1 fruit fly cellular context compared by ENCODE assay signal in genomic region chr3R:31941580-31941979, dm6.
TF ChIP-seq lines count a peak whose summit lies in the region.

No protein-coding gene starts in this region.

TF ChIP-seq in whole organism, embryonic, 481 proteins besides CTCF, POLR2A, EP300 and RAD21 (continued from another document):
- TF ChIP-seq CG17829 (tag; optimal IDR thresholded peaks at IDR 0.05; lab: Kevin White, UChicago) (peak; percentile 69), B-H2 (GFP tag; optimal IDR thresholded peaks at IDR 0.05; lab: Kevin White, UChicago) (no peak), hkb (optimal IDR thresholded peaks at IDR 0.05; lab: Kevin White, UChicago) (no peak), hkb (GFP tag; IDR thresholded peaks at IDR 0.05; lab: Robert Waterston, UW) (peak; percentile 82), B-H1 (GFP tag; IDR thresholded peaks at IDR 0.05; lab: Robert Waterston, UW) (peak; percentile 37; the same call in 2 of the 3 replicates), Hr39 (optimal IDR thresholded peaks at IDR 0.05; lab: Kevin White, UChicago) (no peak), wor (GFP tag; IDR thresholded peaks at IDR 0.05; lab: Robert Waterston, UW) (peak; percentile 66), CG2116 (GFP tag; optimal IDR thresholded peaks at IDR 0.05; lab: Kevin White, UChicago) (peak; percentile 11), crc (GFP tag; optimal IDR thresholded peaks at IDR 0.05; lab: Kevin White, UChicago) (no peak), CG11504 (tag; optimal IDR thresholded peaks at IDR 0.05; lab: Kevin White, UChicago) (peak; percentile 88), grn (GFP tag; optimal IDR thresholded peaks at IDR 0.05; lab: Kevin White, UChicago) (no peak), CG18262 (tag; optimal IDR thresholded peaks at IDR 0.05; lab: Kevin White, UChicago) (peak; percentile 75), CG3838 (GFP tag; optimal IDR thresholded peaks at IDR 0.05; lab: Kevin White, UChicago) (peak; percentile 0), Dfd (GFP tag; optimal IDR thresholded peaks at IDR 0.05; lab: Kevin White, UChicago) (no peak), CG15011 (GFP tag; optimal IDR thresholded peaks at IDR 0.05; lab: Kevin White, UChicago) (peak; percentile 21), Gsc (GFP tag; IDR thresholded peaks at IDR 0.05; lab: Robert Waterston, UW) (no peak), CG8924 (tag; optimal IDR thresholded peaks at IDR 0.05; lab: Kevin White, UChicago) (peak; percentile 75), bbx (GFP tag; IDR thresholded peaks at IDR 0.05; lab: Robert Waterston, UW; ENCODE audit: partially characterized antibody) (no peak), HLHmδ (GFP tag; optimal IDR thresholded peaks at IDR 0.05; lab: Kevin White, UChicago) (no peak), wek (GFP tag; optimal IDR thresholded peaks at IDR 0.05; lab: Kevin White, UChicago) (no peak), pros (GFP tag; optimal IDR thresholded peaks at IDR 0.05; lab: Kevin White, UChicago) (no peak), jing (GFP tag; optimal IDR thresholded peaks at IDR 0.05; lab: Kevin White, UChicago) (peak; percentile 7), Dip3 (GFP tag; optimal IDR thresholded peaks at IDR 0.05; lab: Kevin White, UChicago) (no peak), fru (optimal IDR thresholded peaks at IDR 0.05; lab: Kevin White, UChicago) (no peak), CG2678 (tag; optimal IDR thresholded peaks at IDR 0.05; lab: Kevin White, UChicago) (peak; percentile 82), CG14710 (tag; optimal IDR thresholded peaks at IDR 0.05; lab: Kevin White, UChicago) (peak; percentile 20), cato (GFP tag; optimal IDR thresholded peaks at IDR 0.05; lab: Kevin White, UChicago; ENCODE audit: borderline replicate concordance) (no peak), lola (GFP tag; optimal IDR thresholded peaks at IDR 0.05; lab: Kevin White, UChicago) (peak in 1 of 3 experiments; percentile 20), CG32532 (GFP tag; IDR thresholded peaks at IDR 0.05; lab: Robert Waterston, UW) (no peak), E2f2 (GFP tag; IDR thresholded peaks at IDR 0.05; lab: Robert Waterston, UW) (no peak), aop (GFP tag; IDR thresholded peaks at IDR 0.05; lab: Robert Waterston, UW) (no peak), CG4404 (GFP tag; IDR thresholded peaks at IDR 0.05; lab: Robert Waterston, UW) (no peak), Vsx1 (GFP tag; optimal IDR thresholded peaks at IDR 0.05; lab: Kevin White, UChicago) (no peak), Dref (GFP tag; IDR thresholded peaks at IDR 0.05; lab: Robert Waterston, UW) (no peak), CG8359 (GFP tag; optimal IDR thresholded peaks at IDR 0.05; lab: Kevin White, UChicago; ENCODE audit: borderline replicate concordance) (no peak), twi (tag; optimal IDR thresholded peaks at IDR 0.05; lab: Kevin White, UChicago) (no peak), sd (tag; optimal IDR thresholded peaks at IDR 0.05; lab: Kevin White, UChicago) (peak; percentile 68), fd3F (GFP tag; optimal IDR thresholded peaks at IDR 0.05; lab: Kevin White, UChicago) (no peak), CG10654 (GFP tag; optimal IDR thresholded peaks at IDR 0.05; lab: Kevin White, UChicago) (peak; percentile 29), CG14965 (GFP tag; optimal IDR thresholded peaks at IDR 0.05; lab: Kevin White, UChicago; ENCODE audit: borderline replicate concordance) (no peak), CG6765 (GFP tag; optimal IDR thresholded peaks at IDR 0.05; lab: Kevin White, UChicago) (no peak), Bgb (GFP tag; IDR thresholded peaks at IDR 0.05; lab: Robert Waterston, UW; ENCODE audit: partially characterized antibody) (no peak), CG30020 (tag; optimal IDR thresholded peaks at IDR 0.05; lab: Kevin White, UChicago) (no peak), sr (GFP tag; IDR thresholded peaks at IDR 0.05; lab: Robert Waterston, UW) (no peak), BtbVII (GFP tag; optimal IDR thresholded peaks at IDR 0.05; lab: Kevin White, UChicago) (no peak), CG16815 (GFP tag; optimal IDR thresholded peaks at IDR 0.05; lab: Kevin White, UChicago) (no peak), CG32772 (GFP tag; IDR thresholded peaks at IDR 0.05; lab: Robert Waterston, UW) (peak; percentile 44; the same call in 1 of the 2 replicates), Oli (tag; optimal IDR thresholded peaks at IDR 0.05; lab: Kevin White, UChicago) (peak; percentile 73), corto (GFP tag; optimal IDR thresholded peaks at IDR 0.05; lab: Kevin White, UChicago) (peak; percentile 96), trem (tag; optimal IDR thresholded peaks at IDR 0.05; lab: Kevin White, UChicago) (peak; percentile 45), cg (GFP tag; optimal IDR thresholded peaks at IDR 0.05; lab: Kevin White, UChicago) (no peak), Stat92E (GFP tag; optimal IDR thresholded peaks at IDR 0.05; lab: Kevin White, UChicago) (peak in 1 of 3 experiments; percentile 45), Hmr (GFP tag; optimal IDR thresholded peaks at IDR 0.05; lab: Kevin White, UChicago) (no peak), CG12769 (tag; optimal IDR thresholded peaks at IDR 0.05; lab: Kevin White, UChicago) (peak; percentile 32), so (GFP tag; IDR thresholded peaks at IDR 0.05; lab: Robert Waterston, UW) (peak; percentile 70; the same call in 1 of the 3 replicates), mam (GFP tag; optimal IDR thresholded peaks at IDR 0.05; lab: Kevin White, UChicago) (no peak), CG12155 (GFP tag; optimal IDR thresholded peaks at IDR 0.05; lab: Kevin White, UChicago) (no peak), NFAT (GFP tag; IDR thresholded peaks at IDR 0.05; lab: Robert Waterston, UW) (no peak), MESR4 (GFP tag; optimal IDR thresholded peaks at IDR 0.05; lab: Kevin White, UChicago) (no peak), Sry-β (GFP tag; optimal IDR thresholded peaks at IDR 0.05; lab: Kevin White, UChicago) (no peak), Adf1 (GFP tag; IDR thresholded peaks at IDR 0.05; lab: Robert Waterston, UW) (no peak), CG1602 (GFP tag; optimal IDR thresholded peaks at IDR 0.05; lab: Kevin White, UChicago) (peak; percentile 28), kni (GFP tag; optimal IDR thresholded peaks at IDR 0.05; lab: Kevin White, UChicago) (no peak), CG1832 (GFP tag; optimal IDR thresholded peaks at IDR 0.05; lab: Kevin White, UChicago) (no peak), toy (GFP tag; IDR thresholded peaks at IDR 0.05; lab: Robert Waterston, UW) (no peak), CG18619 (GFP tag; optimal IDR thresholded peaks at IDR 0.05; lab: Kevin White, UChicago) (no peak), CG11247 (GFP tag; IDR thresholded peaks at IDR 0.05; lab: Robert Waterston, UW) (no peak), otp (GFP tag; IDR thresholded peaks at IDR 0.05; lab: Robert Waterston, UW) (peak; percentile 50; the same call in 1 of the 3 replicates), NC2α (GFP tag; optimal IDR thresholded peaks at IDR 0.05; lab: Kevin White, UChicago) (no peak), tna (GFP tag; IDR thresholded peaks at IDR 0.05; lab: Robert Waterston, UW; ENCODE audit: partially characterized antibody) (no peak), onecut (GFP tag; IDR thresholded peaks at IDR 0.05; lab: Robert Waterston, UW) (peak; percentile 56), CG4707 (GFP tag; optimal IDR thresholded peaks at IDR 0.05; lab: Kevin White, UChicago) (peak; percentile 34), dpn (GFP tag; optimal IDR thresholded peaks at IDR 0.05; lab: Kevin White, UChicago) (peak; percentile 27 to 58), CG15479 (GFP tag; optimal IDR thresholded peaks at IDR 0.05; lab: Kevin White, UChicago) (no peak), ci (GFP tag; IDR thresholded peaks at IDR 0.05; lab: Robert Waterston, UW) (peak; percentile 88), Tbp (GFP tag; optimal IDR thresholded peaks at IDR 0.05; lab: Kevin White, UChicago) (no peak), ewg (GFP tag; optimal IDR thresholded peaks at IDR 0.05; lab: Kevin White, UChicago) (peak; percentile 52), CG9215 (GFP tag; IDR thresholded peaks at IDR 0.05; lab: Robert Waterston, UW) (no peak), CG1233 (GFP tag; optimal IDR thresholded peaks at IDR 0.05; lab: Kevin White, UChicago) (peak; percentile 37), Nf-YC (tag; optimal IDR thresholded peaks at IDR 0.05; lab: Kevin White, UChicago) (peak; percentile 55), Poxn (GFP tag; IDR thresholded peaks at IDR 0.05; lab: Robert Waterston, UW) (no peak), dmrt11E (tag; optimal IDR thresholded peaks at IDR 0.05; lab: Kevin White, UChicago) (no peak), Atf3 (GFP tag; optimal IDR thresholded peaks at IDR 0.05; lab: Kevin White, UChicago) (no peak), CG7556 (GFP tag; optimal IDR thresholded peaks at IDR 0.05; lab: Kevin White, UChicago) (peak; percentile 41), eyg (GFP tag; optimal IDR thresholded peaks at IDR 0.05; lab: Kevin White, UChicago) (no peak), nerfin-1 (tag; optimal IDR thresholded peaks at IDR 0.05; lab: Kevin White, UChicago) (peak; percentile 64), Sin3A (optimal IDR thresholded peaks at IDR 0.05; lab: Kevin White, UChicago) (no peak), Chrac-16 (GFP tag; optimal IDR thresholded peaks at IDR 0.05; lab: Kevin White, UChicago) (peak; percentile 7), Mes4 (GFP tag; optimal IDR thresholded peaks at IDR 0.05; lab: Kevin White, UChicago) (no peak), CG17328 (GFP tag; IDR thresholded peaks at IDR 0.05; lab: Robert Waterston, UW) (peak; percentile 74), CG10543 (GFP tag; optimal IDR thresholded peaks at IDR 0.05; lab: Kevin White, UChicago) (no peak), CG15073 (GFP tag; optimal IDR thresholded peaks at IDR 0.05; lab: Kevin White, UChicago) (no peak), disco-r (GFP tag; optimal IDR thresholded peaks at IDR 0.05; lab: Kevin White, UChicago) (no peak), CG6813 (GFP tag; optimal IDR thresholded peaks at IDR 0.05; lab: Kevin White, UChicago) (peak; percentile 20), lilli (GFP tag; optimal IDR thresholded peaks at IDR 0.05; lab: Kevin White, UChicago) (peak; percentile 40), ase (GFP tag; IDR thresholded peaks at IDR 0.05; lab: Robert Waterston, UW) (peak; percentile 70; the same call in 2 of the 3 replicates), CG7928 (GFP tag; optimal IDR thresholded peaks at IDR 0.05; lab: Kevin White, UChicago) (no peak), NK7.1 (GFP tag; optimal IDR thresholded peaks at IDR 0.05; lab: Kevin White, UChicago) (no peak), CG10147 (GFP tag; optimal IDR thresholded peaks at IDR 0.05; lab: Kevin White, UChicago) (no peak), btn (GFP tag; optimal IDR thresholded peaks at IDR 0.05; lab: Kevin White, UChicago) (peak; percentile 10), CG5180 (GFP tag; optimal IDR thresholded peaks at IDR 0.05; lab: Kevin White, UChicago) (peak; percentile 69), Hr3 (GFP tag; optimal IDR thresholded peaks at IDR 0.05; lab: Kevin White, UChicago) (peak; percentile 45), luna (GFP tag; optimal IDR thresholded peaks at IDR 0.05; lab: Kevin White, UChicago) (no peak), Rx (GFP tag; IDR thresholded peaks at IDR 0.05; lab: Robert Waterston, UW) (peak; percentile 48; the same call in 1 of the 2 replicates), CG2202 (tag; optimal IDR thresholded peaks at IDR 0.05; lab: Kevin White, UChicago) (no peak), HmgD (GFP tag; optimal IDR thresholded peaks at IDR 0.05; lab: Kevin White, UChicago) (no peak), z (GFP tag; IDR thresholded peaks at IDR 0.05; lab: Robert Waterston, UW) (no peak), ash1 (GFP tag; optimal IDR thresholded peaks at IDR 0.05; lab: Kevin White, UChicago) (no peak), CG10274 (GFP tag; optimal IDR thresholded peaks at IDR 0.05; lab: Kevin White, UChicago) (no peak), gcm (GFP tag; optimal IDR thresholded peaks at IDR 0.05; lab: Kevin White, UChicago) (peak; percentile 27), kay (GFP tag; optimal IDR thresholded peaks at IDR 0.05; lab: Kevin White, UChicago) (no peak), Aef1 (GFP tag; IDR thresholded peaks at IDR 0.05; lab: Robert Waterston, UW) (peak; percentile 32; the same call in 1 of the 3 replicates), MTF-1 (GFP tag; optimal IDR thresholded peaks at IDR 0.05; lab: Kevin White, UChicago; ENCODE audit: borderline replicate concordance) (no peak), cad (GFP tag; optimal IDR thresholded peaks at IDR 0.05; lab: Kevin White, UChicago) (no peak), sob (GFP tag; IDR thresholded peaks at IDR 0.05; lab: Robert Waterston, UW) (peak; percentile 62; the same call in 1 of the 2 replicates), CG2129 (GFP tag; IDR thresholded peaks at IDR 0.05; lab: Robert Waterston, UW; ENCODE audit: partially characterized antibody) (no peak), CG11560 (tag; IDR thresholded peaks at IDR 0.05; lab: Robert Waterston, UW) (peak; percentile 9; the same call in 1 of the 3 replicates), pum (GFP tag; optimal IDR thresholded peaks at IDR 0.05; lab: Kevin White, UChicago) (no peak), CG10959 (GFP tag; IDR thresholded peaks at IDR 0.05; lab: Robert Waterston, UW) (no peak), dati (GFP tag; IDR thresholded peaks at IDR 0.05; lab: Robert Waterston, UW) (peak; percentile 30; the same call in 1 of the 2 replicates), sens (GFP tag; lab: Kevin White, UChicago) (peak; percentile 92), CG13287 (GFP tag; IDR thresholded peaks at IDR 0.05; lab: Robert Waterston, UW; ENCODE audit: partially characterized antibody) (no peak), NC2β (GFP tag; optimal IDR thresholded peaks at IDR 0.05; lab: Kevin White, UChicago) (no peak), psq (GFP tag; optimal IDR thresholded peaks at IDR 0.05; lab: Kevin White, UChicago) (no peak), usp (GFP tag; optimal IDR thresholded peaks at IDR 0.05; lab: Kevin White, UChicago) (no peak), CG9797 (GFP tag; optimal IDR thresholded peaks at IDR 0.05; lab: Kevin White, UChicago) (no peak), CG31365 (tag; optimal IDR thresholded peaks at IDR 0.05; lab: Kevin White, UChicago) (no peak), HLH3B (GFP tag; IDR thresholded peaks at IDR 0.05; lab: Robert Waterston, UW) (peak; percentile 79), CG10209 (GFP tag; optimal IDR thresholded peaks at IDR 0.05; lab: Kevin White, UChicago) (peak; percentile 59)
